Worm (Caenorhabditis elegans): Measurements from ENCODE around the gene srh-237.
A peak's percentile ranks its signal among the peaks of the same experiment; 100 is the strongest.

The srh-237 gene

ce11 chrV:17077889-17078288 is 12.3 kb upstream of the srh-237 start, which contains the start of gene T05E12.3:
T05E12.3 (minus strand) TSS chrV:17077989.
- TF ChIP-seq fos-1 (tag; optimal IDR thresholded peaks at IDR 0.05) (no peak), nfya-1 (tag; optimal IDR thresholded peaks at IDR 0.05; ENCODE audit: insufficient read depth) (no peak), ama-1 (optimal IDR thresholded peaks at IDR 0.05) (no peak), nhr-11 (tag; optimal IDR thresholded peaks at IDR 0.05) (no peak), elt-3 (tag; optimal IDR thresholded peaks at IDR 0.05) (no peak), ztf-4 (tag; optimal IDR thresholded peaks at IDR 0.05) (no peak), lsy-12 (tag; optimal IDR thresholded peaks at IDR 0.05) (no peak), zag-1 (tag; optimal IDR thresholded peaks at IDR 0.05) (no peak), R02D3.7 (tag; optimal IDR thresholded peaks at IDR 0.05) (no peak), jun-1 (tag; optimal IDR thresholded peaks at IDR 0.05) (no peak), daf-12 (tag; optimal IDR thresholded peaks at IDR 0.05) (no peak), elt-2 (tag; optimal IDR thresholded peaks at IDR 0.05) (no peak), egl-5 (tag; optimal IDR thresholded peaks at IDR 0.05) (no peak)

ce11 chrV:17079795-17080194 is 10.4 kb upstream of the srh-237 start, which contains the start of gene srw-20:
srw-20 (minus strand) TSS chrV:17079895.
- TF ChIP-seq egl-5 (tag; optimal IDR thresholded peaks at IDR 0.05) (no peak), nhr-67 (tag; optimal IDR thresholded peaks at IDR 0.05) (no peak), ceh-16 (tag; optimal IDR thresholded peaks at IDR 0.05) (no peak), egl-27 (tag; optimal IDR thresholded peaks at IDR 0.05) (no peak), pqm-1 (tag; optimal IDR thresholded peaks at IDR 0.05) (no peak), lsy-12 (tag; optimal IDR thresholded peaks at IDR 0.05) (no peak), nhr-25 (tag; optimal IDR thresholded peaks at IDR 0.05) (no peak), jun-1 (tag; optimal IDR thresholded peaks at IDR 0.05) (no peak), eor-1 (tag; optimal IDR thresholded peaks at IDR 0.05) (no peak), unc-62 (GFP tag; optimal IDR thresholded peaks at IDR 0.05) (no peak), lin-15B (tag; optimal IDR thresholded peaks at IDR 0.05) (no peak)

ce11 chrV:17082718-17083117 is 7.5 kb upstream of the srh-237 start, which contains the start of gene T05E12.9:
T05E12.9 (minus strand) TSS chrV:17082818.
- TF ChIP-seq zag-1 (tag; optimal IDR thresholded peaks at IDR 0.05), result no peak
- TF ChIP-seq ceh-82 (tag; optimal IDR thresholded peaks at IDR 0.05), result no peak
- TF ChIP-seq R02D3.7 (tag; optimal IDR thresholded peaks at IDR 0.05), result no peak
- no peak for TF ChIP-seq ceh-16 (tag; optimal IDR thresholded peaks at IDR 0.05)
- no peak for TF ChIP-seq nhr-23 (tag; optimal IDR thresholded peaks at IDR 0.05)
- no peak for TF ChIP-seq snpc-4 (tag; optimal IDR thresholded peaks at IDR 0.05)
- no peak for TF ChIP-seq mml-1 (tag; optimal IDR thresholded peaks at IDR 0.05)
- no peak for TF ChIP-seq nhr-76 (tag; optimal IDR thresholded peaks at IDR 0.05)
- no peak for TF ChIP-seq nfya-1 (tag; optimal IDR thresholded peaks at IDR 0.05; ENCODE audit: insufficient read depth)
- no peak for TF ChIP-seq nhr-11 (tag; optimal IDR thresholded peaks at IDR 0.05)
- no peak for TF ChIP-seq egl-27 (tag; optimal IDR thresholded peaks at IDR 0.05)
- TF ChIP-seq pha-4 (tag; optimal IDR thresholded peaks at IDR 0.05), result no peak

- TF ChIP-seq jun-1 (tag; optimal IDR thresholded peaks at IDR 0.05) (no peak), elt-2 (tag; optimal IDR thresholded peaks at IDR 0.05) (peak; percentile 11)
Observed at ce11 chrV:17089342-17089741, 837 bp upstream of the srh-237 start, which contains the start of gene T05E12.6. T05E12.6 (minus strand) TSS chrV:17089442.

DNA sequence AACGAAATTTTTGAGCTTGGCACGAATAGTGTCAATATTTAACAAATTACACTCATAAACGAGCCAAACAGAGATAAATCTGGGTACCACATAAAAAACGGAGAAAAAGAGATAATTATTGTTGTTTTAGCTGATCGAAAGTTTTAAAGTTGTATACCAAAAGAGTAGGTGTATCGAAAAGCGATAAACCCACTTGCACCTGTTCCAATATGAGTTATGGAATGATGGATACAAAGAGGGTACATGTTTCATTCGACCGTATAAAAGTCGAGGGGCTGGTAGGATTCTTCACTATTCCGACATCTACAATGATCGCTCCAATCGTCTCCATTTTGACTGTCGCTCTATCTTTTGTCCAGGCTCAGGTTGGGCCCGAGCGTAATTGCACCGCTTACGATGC is 2.1 kb downstream of the srh-237 start, which contains the start of gene ZK218.1:
ZK218.1 (plus strand) TSS at position 301 of the 400 bp plus-strand sequence.
- TF ChIP-seq jun-1 (tag; optimal IDR thresholded peaks at IDR 0.05), result no peak
- no peak for TF ChIP-seq aly-2 (tag; optimal IDR thresholded peaks at IDR 0.05)
- no peak for TF ChIP-seq R02D3.7 (tag; optimal IDR thresholded peaks at IDR 0.05)
- TF ChIP-seq elt-1 (tag; optimal IDR thresholded peaks at IDR 0.05), result no peak
- TF ChIP-seq mml-1 (tag; optimal IDR thresholded peaks at IDR 0.05), result no peak
- TF ChIP-seq eor-1 (tag; optimal IDR thresholded peaks at IDR 0.05), result no peak
- TF ChIP-seq elt-3 (tag; optimal IDR thresholded peaks at IDR 0.05), result no peak
- no peak for TF ChIP-seq skn-1 (tag; optimal IDR thresholded peaks at IDR 0.05)
- TF ChIP-seq egl-5 (tag; optimal IDR thresholded peaks at IDR 0.05), result no peak
- TF ChIP-seq pha-4 (tag; optimal IDR thresholded peaks at IDR 0.05), result no peak
- TF ChIP-seq ztf-4 (tag; optimal IDR thresholded peaks at IDR 0.05), result no peak
- TF ChIP-seq ceh-16 (tag; optimal IDR thresholded peaks at IDR 0.05), result no peak
- no peak for TF ChIP-seq ceh-9 (tag; optimal IDR thresholded peaks at IDR 0.05)
- TF ChIP-seq nhr-28 (tag; optimal IDR thresholded peaks at IDR 0.05), result no peak
- no peak for TF ChIP-seq fkh-2 (tag; optimal IDR thresholded peaks at IDR 0.05)
- no peak for TF ChIP-seq nhr-12 (tag; optimal IDR thresholded peaks at IDR 0.05)
- no peak for TF ChIP-seq nhr-43 (tag; optimal IDR thresholded peaks at IDR 0.05; ENCODE audit: poor library complexity, severe bottlenecking)

All from whole organism, L3 larva.